Fruit fly (Drosophila melanogaster): ENCODE measurements around the gene emc.

emc gene

DNA sequence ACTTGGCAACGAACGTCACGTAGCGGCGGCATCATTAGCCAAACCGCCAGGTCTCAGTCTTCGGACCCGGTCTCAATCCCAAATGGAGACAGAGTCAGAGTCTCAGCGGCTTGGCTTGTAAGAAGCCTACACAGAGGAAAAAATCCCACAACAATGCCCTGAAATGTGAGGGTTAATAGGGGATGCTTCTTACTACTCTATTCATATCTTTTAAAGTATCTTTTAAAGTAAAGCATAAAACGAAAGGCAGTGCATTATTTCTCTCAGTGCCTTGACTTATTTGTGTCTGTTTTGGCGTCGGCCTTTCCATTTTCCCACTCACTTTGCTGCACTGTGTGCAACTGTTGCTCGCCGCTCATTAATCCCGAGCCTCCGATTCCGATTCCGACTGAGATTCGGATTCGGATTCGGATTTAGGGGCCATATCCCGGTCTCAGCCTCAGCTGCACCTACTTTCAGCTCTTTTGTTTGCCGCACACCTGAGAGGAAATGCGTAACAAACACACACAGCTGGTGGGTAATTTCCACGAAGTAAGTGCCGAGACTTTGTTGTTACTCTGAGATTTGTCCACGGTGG lies 13.2 kb downstream of the emc start (continued):
- no peak for TF ChIP-seq CG9932 (GFP tag; IDR thresholded peaks at IDR 0.05)
- TF ChIP-seq CG1602 (GFP tag; optimal IDR thresholded peaks at IDR 0.05): peak; percentile 81
- no peak for TF ChIP-seq Opbp (GFP tag; IDR thresholded peaks at IDR 0.05; ENCODE audit: partially characterized antibody)
- no peak for TF ChIP-seq emc (GFP tag; optimal IDR thresholded peaks at IDR 0.05)
- TF ChIP-seq MESR4 (GFP tag; optimal IDR thresholded peaks at IDR 0.05): peak; percentile 20
- TF ChIP-seq CG10543 (GFP tag; optimal IDR thresholded peaks at IDR 0.05): peak; percentile 12
- no peak for TF ChIP-seq pfk (GFP tag; optimal IDR thresholded peaks at IDR 0.05)
- TF ChIP-seq jigr1 (GFP tag; IDR thresholded peaks at IDR 0.05): peak; percentile 66; the same call in 2 of the 3 replicates
- peak; percentile 82 for TF ChIP-seq otp (GFP tag; IDR thresholded peaks at IDR 0.05)
- TF ChIP-seq B-H1 (GFP tag; IDR thresholded peaks at IDR 0.05): peak; percentile 80
- TF ChIP-seq CG12219 (GFP tag; optimal IDR thresholded peaks at IDR 0.05): peak; percentile 67
- peak; percentile 68 for TF ChIP-seq nau (GFP tag; optimal IDR thresholded peaks at IDR 0.05)
- TF ChIP-seq nmo (GFP tag; optimal IDR thresholded peaks at IDR 0.05): peak; percentile 82
- TF ChIP-seq Fer3 (tag; optimal IDR thresholded peaks at IDR 0.05): peak; percentile 54
- peak; percentile 86 for TF ChIP-seq CG2875 (GFP tag; optimal IDR thresholded peaks at IDR 0.05)
- no peak for TF ChIP-seq pan (optimal IDR thresholded peaks at IDR 0.05)
- peak in 1 of 2 experiments; percentile 89 for TF ChIP-seq pan (GFP tag; optimal IDR thresholded peaks at IDR 0.05 in 1 of 2, IDR thresholded peaks at IDR 0.05 in 1 of 2)
- TF ChIP-seq CG13424 (tag; optimal IDR thresholded peaks at IDR 0.05): peak; percentile 78
- TF ChIP-seq CG13775 (GFP tag; optimal IDR thresholded peaks at IDR 0.05): peak; percentile 45
- TF ChIP-seq org-1 (GFP tag; optimal IDR thresholded peaks at IDR 0.05): peak; percentile 77
- TF ChIP-seq CG6654 (GFP tag; optimal IDR thresholded peaks at IDR 0.05): peak; percentile 3
- peak; percentile 85 for TF ChIP-seq CG8388 (GFP tag; optimal IDR thresholded peaks at IDR 0.05)
- TF ChIP-seq zen (tag; optimal IDR thresholded peaks at IDR 0.05): peak; percentile 96
- TF ChIP-seq CG15011 (GFP tag; optimal IDR thresholded peaks at IDR 0.05): peak; percentile 8
- TF ChIP-seq pzg (GFP tag; optimal IDR thresholded peaks at IDR 0.05): no peak
- TF ChIP-seq CG4730 (GFP tag; IDR thresholded peaks at IDR 0.05): peak; percentile 76
- no peak for TF ChIP-seq hth (optimal IDR thresholded peaks at IDR 0.05)
- peak; percentile 31 for TF ChIP-seq CG6683 (GFP tag; optimal IDR thresholded peaks at IDR 0.05)
- peak; percentile 41 for TF ChIP-seq CG17186 (GFP tag; optimal IDR thresholded peaks at IDR 0.05)
- peak; percentile 70 for TF ChIP-seq pnt (GFP tag; optimal IDR thresholded peaks at IDR 0.05)
- peak; percentile 17 for TF ChIP-seq grn (GFP tag; optimal IDR thresholded peaks at IDR 0.05)
- TF ChIP-seq kni (GFP tag; optimal IDR thresholded peaks at IDR 0.05): peak; percentile 78
- TF ChIP-seq MTF-1 (GFP tag; optimal IDR thresholded peaks at IDR 0.05; ENCODE audit: borderline replicate concordance): peak; percentile 64
- TF ChIP-seq vfl (GFP tag; optimal IDR thresholded peaks at IDR 0.05): no peak
- peak; percentile 86 for TF ChIP-seq Sox102F (GFP tag; optimal IDR thresholded peaks at IDR 0.05)
- peak in 1 of 2 experiments; percentile 86 for TF ChIP-seq tll (GFP tag; optimal IDR thresholded peaks at IDR 0.05)
- peak; percentile 59 for TF ChIP-seq eyg (GFP tag; optimal IDR thresholded peaks at IDR 0.05)
- peak; percentile 92 for TF ChIP-seq CG34422 (GFP tag; IDR thresholded peaks at IDR 0.05)
- TF ChIP-seq CG12236 (GFP tag; optimal IDR thresholded peaks at IDR 0.05): peak; percentile 74
- TF ChIP-seq knrl (GFP tag; IDR thresholded peaks at IDR 0.05; ENCODE audit: partially characterized antibody): no peak
- no peak for TF ChIP-seq vnd (GFP tag; IDR thresholded peaks at IDR 0.05; ENCODE audit: partially characterized antibody)
- TF ChIP-seq ranshi (GFP tag; IDR thresholded peaks at IDR 0.05): peak; percentile 86
- TF ChIP-seq CG17612 (GFP tag; IDR thresholded peaks at IDR 0.05): peak; percentile 59; the same call in 1 of the 2 replicates
- TF ChIP-seq ATbp (GFP tag; optimal IDR thresholded peaks at IDR 0.05): peak; percentile 88
- TF ChIP-seq kah (GFP tag; optimal IDR thresholded peaks at IDR 0.05): peak; percentile 36
- peak; percentile 43 for TF ChIP-seq HmgD (GFP tag; optimal IDR thresholded peaks at IDR 0.05)
- TF ChIP-seq en (GFP tag; optimal IDR thresholded peaks at IDR 0.05): peak; percentile 87
- TF ChIP-seq mam (GFP tag; optimal IDR thresholded peaks at IDR 0.05): peak; percentile 61
- peak; percentile 76 for TF ChIP-seq ems (GFP tag; optimal IDR thresholded peaks at IDR 0.05)
